Worm (Caenorhabditis elegans): ENCODE results near the gene sft-1.

The sft-1 gene

ce11 chrIII:3105212-3105611, 18.7 kb downstream of the sft-1 start:
- TF ChIP-seq dmd-4 (tag; optimal IDR thresholded peaks at IDR 0.05) (no peak), unc-39 (tag; optimal IDR thresholded peaks at IDR 0.05) (no peak), nhr-77 (tag; optimal IDR thresholded peaks at IDR 0.05) (no peak), snpc-4 (tag; optimal IDR thresholded peaks at IDR 0.05) (no peak), nhr-129 (tag; optimal IDR thresholded peaks at IDR 0.05) (no peak), nhr-237 (tag; optimal IDR thresholded peaks at IDR 0.05) (no peak), ceh-16 (tag; optimal IDR thresholded peaks at IDR 0.05) (no peak), F13H6.1 (tag; optimal IDR thresholded peaks at IDR 0.05) (no peak), Y55F3AM.14 (GFP tag; optimal IDR thresholded peaks at IDR 0.05) (no peak), blmp-1 (tag; optimal IDR thresholded peaks at IDR 0.05; ENCODE audit: insufficient read depth) (no peak), ama-1 (optimal IDR thresholded peaks at IDR 0.05) (no peak), nhr-6 (tag; optimal IDR thresholded peaks at IDR 0.05) (no peak), lin-13 (GFP tag; optimal IDR thresholded peaks at IDR 0.05) (no peak), ZK546.5 (tag; optimal IDR thresholded peaks at IDR 0.05) (no peak), skn-1 (tag; optimal IDR thresholded peaks at IDR 0.05) (no peak), lsy-2 (tag; optimal IDR thresholded peaks at IDR 0.05) (no peak), egl-27 (tag; optimal IDR thresholded peaks at IDR 0.05) (no peak), nhr-10 (tag; optimal IDR thresholded peaks at IDR 0.05) (no peak), peb-1 (tag; optimal IDR thresholded peaks at IDR 0.05) (no peak), fos-1 (tag; optimal IDR thresholded peaks at IDR 0.05) (no peak)

- TF ChIP-seq Y55F3AM.14 (GFP tag; optimal IDR thresholded peaks at IDR 0.05) (no peak), nhr-6 (tag; optimal IDR thresholded peaks at IDR 0.05) (no peak), mab-5 (tag; optimal IDR thresholded peaks at IDR 0.05) (no peak), nhr-11 (tag; optimal IDR thresholded peaks at IDR 0.05) (no peak), F13H6.1 (tag; optimal IDR thresholded peaks at IDR 0.05) (no peak), gmeb-1 (tag; optimal IDR thresholded peaks at IDR 0.05) (no peak), peb-1 (tag; optimal IDR thresholded peaks at IDR 0.05) (no peak), skn-1 (tag; optimal IDR thresholded peaks at IDR 0.05) (no peak), elt-3 (tag; optimal IDR thresholded peaks at IDR 0.05) (no peak), mbf-1 (tag; optimal IDR thresholded peaks at IDR 0.05) (no peak)
Observed at ce11 chrIII:3106301-3106700, 19.8 kb downstream of the sft-1 start.

ce11 chrIII:3107530-3107929, 21.1 kb downstream of the sft-1 start:
- TF ChIP-seq lsy-2 (tag; optimal IDR thresholded peaks at IDR 0.05) (no peak), mbf-1 (tag; optimal IDR thresholded peaks at IDR 0.05) (no peak), elt-3 (tag; optimal IDR thresholded peaks at IDR 0.05) (no peak), snpc-4 (tag; optimal IDR thresholded peaks at IDR 0.05) (no peak), gmeb-1 (tag; optimal IDR thresholded peaks at IDR 0.05) (no peak), Y55F3AM.14 (GFP tag; optimal IDR thresholded peaks at IDR 0.05) (no peak), nhr-77 (tag; optimal IDR thresholded peaks at IDR 0.05) (no peak), nhr-25 (tag; optimal IDR thresholded peaks at IDR 0.05) (no peak), fos-1 (tag; optimal IDR thresholded peaks at IDR 0.05) (no peak), egl-27 (tag; optimal IDR thresholded peaks at IDR 0.05) (no peak), ZK546.5 (tag; optimal IDR thresholded peaks at IDR 0.05) (no peak), aly-2 (tag; optimal IDR thresholded peaks at IDR 0.05) (no peak)

- TF ChIP-seq nhr-23 (tag; optimal IDR thresholded peaks at IDR 0.05): no peak
- TF ChIP-seq nhr-77 (tag; optimal IDR thresholded peaks at IDR 0.05): no peak
- no peak for TF ChIP-seq lin-13 (GFP tag; optimal IDR thresholded peaks at IDR 0.05)
- TF ChIP-seq nhr-11 (tag; optimal IDR thresholded peaks at IDR 0.05): no peak
- no peak for TF ChIP-seq ztf-11 (tag; optimal IDR thresholded peaks at IDR 0.05)
- TF ChIP-seq lin-39 (tag; optimal IDR thresholded peaks at IDR 0.05): no peak
- no peak for TF ChIP-seq R02D3.7 (tag; optimal IDR thresholded peaks at IDR 0.05)
- no peak for TF ChIP-seq skn-1 (tag; optimal IDR thresholded peaks at IDR 0.05)
Observed at ce11 chrIII:3108804-3109203, 22.3 kb downstream of the sft-1 start.

- TF ChIP-seq alr-1 (tag; optimal IDR thresholded peaks at IDR 0.05) (no peak), nhr-6 (tag; optimal IDR thresholded peaks at IDR 0.05) (no peak), nhr-77 (tag; optimal IDR thresholded peaks at IDR 0.05) (no peak), nhr-12 (tag; optimal IDR thresholded peaks at IDR 0.05) (no peak), peb-1 (tag; optimal IDR thresholded peaks at IDR 0.05) (no peak), R02D3.7 (tag; optimal IDR thresholded peaks at IDR 0.05) (no peak), nhr-23 (tag; optimal IDR thresholded peaks at IDR 0.05) (no peak), ceh-82 (tag; optimal IDR thresholded peaks at IDR 0.05) (no peak), gmeb-1 (tag; optimal IDR thresholded peaks at IDR 0.05) (no peak), nhr-237 (tag; optimal IDR thresholded peaks at IDR 0.05) (no peak), ama-1 (optimal IDR thresholded peaks at IDR 0.05) (no peak), lsy-2 (tag; optimal IDR thresholded peaks at IDR 0.05) (no peak), ceh-16 (tag; optimal IDR thresholded peaks at IDR 0.05) (no peak), nhr-129 (tag; optimal IDR thresholded peaks at IDR 0.05) (no peak), crh-2 (tag; optimal IDR thresholded peaks at IDR 0.05) (no peak), ztf-11 (tag; optimal IDR thresholded peaks at IDR 0.05) (no peak), blmp-1 (tag; optimal IDR thresholded peaks at IDR 0.05; ENCODE audit: insufficient read depth) (no peak), ZK546.5 (tag; optimal IDR thresholded peaks at IDR 0.05) (no peak)
Observed at ce11 chrIII:3109564-3109963, 23.1 kb downstream of the sft-1 start.
